Fruit fly (Drosophila melanogaster) whole organism, prepupa: ENCODE measurements around the gene Ir94d.

Experiments
- CG10669 ChIP-seq: fragments of 200-800 bp; sonication (Bioruptor generic); optimal IDR thresholded peaks from 3 replicates; lab custom pipeline; 2018; ENCODE audit warnings: missing biosample characterization, mild to moderate bottlenecking, missing genetic modification characterization, moderate library complexity
- CG15336 ChIP-seq: fragments of 200-800 bp; sonication (Bioruptor generic); IDR thresholded peaks from 2 replicates; pipeline ENCODE4 v1.3.6; 2022; ENCODE audit warnings: missing biosample characterization, missing genetic modification characterization
- CG16779 ChIP-seq: fragments of 200-800 bp; sonication (Bioruptor generic); optimal IDR thresholded peaks from 3 replicates; lab custom pipeline; 2017; ENCODE audit warnings: missing biosample characterization, mild to moderate bottlenecking, missing genetic modification characterization
- CG3032 ChIP-seq: fragments of 200-800 bp; optimal IDR thresholded peaks from 2 replicates; lab custom pipeline; 2019; ENCODE audit warnings: missing biosample characterization, mild to moderate bottlenecking, missing genetic modification characterization, moderate library complexity
- CG34406 ChIP-seq: fragments of 200-800 bp; sonication (Bioruptor generic); optimal IDR thresholded peaks from 3 replicates; lab custom pipeline; 2016; ENCODE audit warnings: missing biosample characterization, missing genetic modification characterization
- CG3919 ChIP-seq: fragments of 200-800 bp; sonication (Bioruptor generic); optimal IDR thresholded peaks from 3 replicates; lab custom pipeline; 2016; ENCODE audit warnings: missing biosample characterization, missing genetic modification characterization
- CG4318 ChIP-seq: fragments of 200-800 bp; sonication (Bioruptor generic); optimal IDR thresholded peaks from 3 replicates; lab custom pipeline; 2017; ENCODE audit warnings: missing biosample characterization, mild to moderate bottlenecking, missing genetic modification characterization
- CG6276 ChIP-seq: fragments of 200-800 bp; sonication (Bioruptor generic); optimal IDR thresholded peaks from 2 replicates; lab custom pipeline; 2017; ENCODE audit warnings: missing biosample characterization, mild to moderate bottlenecking, missing genetic modification characterization
- CG6854 ChIP-seq: fragments of 200-800 bp; sonication (Bioruptor generic); optimal IDR thresholded peaks from 2 replicates; lab custom pipeline; 2017; ENCODE audit warnings: missing biosample characterization, mild to moderate bottlenecking, missing genetic modification characterization
- CG8319 ChIP-seq: fragments of 200-800 bp; sonication (Bioruptor generic); optimal IDR thresholded peaks from 3 replicates; lab custom pipeline; 2016; ENCODE audit warnings: missing biosample characterization, missing genetic modification characterization
- Eip78C ChIP-seq: fragments of 200-800 bp; sonication (Bioruptor generic); peaks from one replicate; lab custom pipeline; 2016; ENCODE audit warnings: missing biosample characterization, missing genetic modification characterization
- Ets96B ChIP-seq: fragments of 200-800 bp; optimal IDR thresholded peaks from 2 replicates; lab custom pipeline; 2019; ENCODE audit warnings: missing biosample characterization, mild to moderate bottlenecking, missing genetic modification characterization, moderate library complexity
- Gug ChIP-seq: fragments of 200-800 bp; sonication (Bioruptor generic); IDR thresholded peaks from 2 replicates; pipeline ENCODE4 v1.3.6; 2022; ENCODE audit warnings: missing biosample characterization, missing genetic modification characterization
- Hr38 ChIP-seq: sonication (Bioruptor generic); optimal IDR thresholded peaks from 2 replicates; lab custom pipeline; 2016; ENCODE audit warnings: missing biosample characterization, missing genetic modification characterization
- Hr4 ChIP-seq: fragments of 200-800 bp; sonication (Bioruptor generic); optimal IDR thresholded peaks from 3 replicates; lab custom pipeline; 2016; ENCODE audit warnings: missing biosample characterization, missing genetic modification characterization
- Lpt ChIP-seq: fragments of 200-800 bp; sonication (Bioruptor generic); optimal IDR thresholded peaks from 3 replicates; lab custom pipeline; 2016; ENCODE audit warnings: missing biosample characterization, missing genetic modification characterization
- Met ChIP-seq: fragments of 200-800 bp; sonication (Bioruptor generic); optimal IDR thresholded peaks from 3 replicates; lab custom pipeline; 2016; ENCODE audit warnings: missing biosample characterization, missing genetic modification characterization
- Smox ChIP-seq: fragments of 200-800 bp; sonication (Bioruptor generic); optimal IDR thresholded peaks from 3 replicates; lab custom pipeline; 2016; ENCODE audit warnings: missing biosample characterization, missing genetic modification characterization
- Sox102F ChIP-seq: fragments of 200-800 bp; sonication (Bioruptor generic); optimal IDR thresholded peaks from 2 replicates; lab custom pipeline; 2016; ENCODE audit warnings: missing biosample characterization, mild to moderate bottlenecking, missing genetic modification characterization
- achi ChIP-seq: fragments of 200-800 bp; sonication (Bioruptor generic); optimal IDR thresholded peaks from 3 replicates; lab custom pipeline; 2016; ENCODE audit warnings: missing biosample characterization, missing genetic modification characterization
- dac ChIP-seq: fragments of 200-800 bp; sonication (Bioruptor generic); optimal IDR thresholded peaks from 2 replicates; lab custom pipeline; 2017; ENCODE audit warnings: missing biosample characterization, mild to moderate bottlenecking, missing genetic modification characterization
- eg ChIP-seq: fragments of 200-800 bp; sonication (Bioruptor generic); IDR thresholded peaks from 3 replicates; pipeline ENCODE4 v1.3.6; 2022; ENCODE audit warnings: missing biosample characterization, missing genetic modification characterization
- fd85E ChIP-seq: fragments of 200-800 bp; sonication (Bioruptor generic); optimal IDR thresholded peaks from 3 replicates; lab custom pipeline; 2016; ENCODE audit warnings: missing biosample characterization, missing genetic modification characterization
- fkh ChIP-seq: fragments of 200-800 bp; sonication (Bioruptor generic); optimal IDR thresholded peaks from 3 replicates; lab custom pipeline; 2017; ENCODE audit warnings: missing biosample characterization, mild to moderate bottlenecking, missing genetic modification characterization, moderate library complexity
- lz ChIP-seq: fragments of 200-800 bp; sonication (Bioruptor generic); optimal IDR thresholded peaks from 3 replicates; lab custom pipeline; 2016; ENCODE audit warnings: missing biosample characterization, missing genetic modification characterization
- net ChIP-seq: fragments of 200-800 bp; sonication (Bioruptor generic); optimal IDR thresholded peaks from 3 replicates; lab custom pipeline; 2016; ENCODE audit warnings: missing biosample characterization, missing genetic modification characterization
- salr ChIP-seq, 2 experiments: fragments of 200-800 bp; sonication (Bioruptor generic); optimal IDR thresholded peaks; 3 replicates each; lab custom pipeline; 2016 to 2018; ENCODE audit warnings: missing biosample characterization in 2 of 2, missing genetic modification characterization in 2 of 2, mild to moderate bottlenecking in 1 of 2
- spab ChIP-seq: fragments of 200-800 bp; sonication (Bioruptor generic); optimal IDR thresholded peaks from 2 replicates; lab custom pipeline; 2017; ENCODE audit warnings: missing biosample characterization, mild to moderate bottlenecking, missing genetic modification characterization, missing genetic modification reagents
- ss ChIP-seq, 2 experiments: fragments of 200-800 bp; sonication (Bioruptor generic); optimal IDR thresholded peaks; 2 replicates in 1 of 2; 3 replicates in 1 of 2; lab custom pipeline; 2017 to 2018; ENCODE audit warnings: mild to moderate bottlenecking in 2 of 2, missing biosample characterization in 2 of 2, missing genetic modification characterization in 2 of 2, moderate library complexity in 1 of 2
- svp ChIP-seq: fragments of 200-800 bp; sonication (Bioruptor generic); peaks from one replicate; lab custom pipeline; 2016; ENCODE audit warnings: missing biosample characterization, missing genetic modification characterization
- topi ChIP-seq: fragments of 200-800 bp; sonication (Bioruptor generic); optimal IDR thresholded peaks from 3 replicates; lab custom pipeline; 2016; ENCODE audit warnings: missing biosample characterization, missing genetic modification characterization
- vri ChIP-seq: fragments of 200-800 bp; sonication (Bioruptor generic); optimal IDR thresholded peaks from 3 replicates; lab custom pipeline; 2016; ENCODE audit warnings: missing biosample characterization, mild to moderate bottlenecking, missing genetic modification characterization

Gene Ir94d

dm6 chr3R:23356920-23357386 is 45.7 kb upstream of the Ir94d start (continued):
- TF ChIP-seq CG3919 (GFP tag; lab: Kevin White, UChicago) (peak; percentile 75), spab (peak; percentile 46), CG34406 (peak; percentile 88), CG16779 (tag; lab: Kevin White, UChicago) (peak; percentile 23), Lpt (GFP tag; lab: Kevin White, UChicago) (peak; percentile 65), CG6276 (GFP tag; lab: Kevin White, UChicago) (no peak), CG8319 (GFP tag; lab: Kevin White, UChicago) (peak; percentile 18), achi (GFP tag; lab: Kevin White, UChicago) (peak; percentile 86), CG3032 (tag; lab: Kevin White, UChicago) (peak; percentile 80), net (GFP tag; lab: Kevin White, UChicago) (peak; percentile 68), Hr4 (GFP tag; lab: Kevin White, UChicago) (peak; percentile 66), vri (peak; percentile 52), Gug (GFP tag; lab: Robert Waterston, UW) (peak; percentile 48; the same call in 1 of the 2 replicates), Smox (peak; percentile 57), svp (GFP tag; lab: Kevin White, UChicago) (peak; percentile 68), Hr38 (GFP tag; lab: Kevin White, UChicago) (no peak), fd85E (GFP tag; lab: Kevin White, UChicago) (no peak), Met (peak; percentile 66)

dm6 chr3R:23358565-23359138 is 44.0 kb upstream of the Ir94d start, which contains the start of gene RpS3:
TSS of gene RpS3 (plus strand) at chr3R:23358812.
- no peak for TF ChIP-seq CG16779 (tag; lab: Kevin White, UChicago)
- no peak for TF ChIP-seq lz (GFP tag; lab: Kevin White, UChicago)
- peak; percentile 98 for TF ChIP-seq achi (GFP tag; lab: Kevin White, UChicago)
- TF ChIP-seq dac (GFP tag; lab: Kevin White, UChicago), result no peak
- TF ChIP-seq eg, result no peak; the same call in 2 of the 3 replicates
- TF ChIP-seq svp (GFP tag; lab: Kevin White, UChicago), result peak; percentile 14
- peak; percentile 15 for TF ChIP-seq fkh (GFP tag; lab: Kevin White, UChicago)
- TF ChIP-seq Ets96B (tag; lab: Kevin White, UChicago), result peak; percentile 35
- no peak for TF ChIP-seq CG4318 (GFP tag; lab: Kevin White, UChicago)
- no peak for TF ChIP-seq vri
- peak; percentile 80 for TF ChIP-seq CG6854 (GFP tag; lab: Kevin White, UChicago)
- peak; percentile 4 for TF ChIP-seq CG34406
- TF ChIP-seq topi (GFP tag; lab: Kevin White, UChicago), result peak; percentile 18
- TF ChIP-seq CG15336, result no peak
- peak; percentile 14 for TF ChIP-seq net (GFP tag; lab: Kevin White, UChicago)
- peak; percentile 25 to 49 for TF ChIP-seq ss (GFP tag; optimal IDR thresholded peaks at IDR 0.05; lab: Kevin White, UChicago)
- TF ChIP-seq CG3919 (GFP tag; lab: Kevin White, UChicago), result peak; percentile 5
- TF ChIP-seq Sox102F, result peak; percentile 1
- TF ChIP-seq Eip78C (GFP tag; lab: Kevin White, UChicago), result peak; percentile 64
- TF ChIP-seq CG6276 (GFP tag; lab: Kevin White, UChicago), result peak; percentile 8

- peak; percentile 70 for TF ChIP-seq svp (GFP tag; lab: Kevin White, UChicago)
- TF ChIP-seq CG10669 (GFP tag; lab: Kevin White, UChicago), result no peak
These were observed 43.2 kb upstream of the Ir94d start for dm6 chr3R:23359420-23359819.

dm6 chr3R:23360356-23360755 is 42.3 kb upstream of the Ir94d start:
- peak; percentile 94 for TF ChIP-seq svp (GFP tag; lab: Kevin White, UChicago)
- TF ChIP-seq fkh (GFP tag; lab: Kevin White, UChicago), result no peak
- TF ChIP-seq salr (GFP tag; optimal IDR thresholded peaks at IDR 0.05; lab: Kevin White, UChicago), result no peak
- no peak for TF ChIP-seq vri
